Fruit fly (Drosophila melanogaster) whole organism, embryonic: ENCODE results near the gene Pvf1.

Source experiments
- CG10147 ChIP-seq: fragments of 200-800 bp; sonication (Bioruptor generic); optimal IDR thresholded peaks from 2 replicates; lab custom pipeline; 2019; ENCODE audit warnings: missing biosample characterization, mild to moderate bottlenecking, missing genetic modification characterization, moderate library complexity
- CG10267 ChIP-seq: fragments of 200-800 bp; sonication (Bioruptor generic); optimal IDR thresholded peaks from 2 replicates; lab custom pipeline; 2018; ENCODE audit warnings: missing biosample characterization, mild to moderate bottlenecking, missing genetic modification characterization, moderate library complexity
- CG10654 ChIP-seq: fragments of 200-800 bp; sonication (Bioruptor generic); optimal IDR thresholded peaks from 2 replicates; lab custom pipeline; 2016; ENCODE audit warnings: missing biosample characterization, missing genetic modification characterization
- CG12659 ChIP-seq: fragments of 200-800 bp; sonication (Bioruptor generic); optimal IDR thresholded peaks from 3 replicates; lab custom pipeline; 2017; ENCODE audit warnings: mild to moderate bottlenecking, missing biosample characterization, missing genetic modification reagents, missing genetic modification characterization
- CG13424 ChIP-seq: fragments of 200-800 bp; sonication (Bioruptor generic); optimal IDR thresholded peaks from 2 replicates; lab custom pipeline; 2019; ENCODE audit warnings: missing biosample characterization, mild to moderate bottlenecking, missing genetic modification characterization, moderate library complexity
- CG14860 ChIP-seq: fragments of 200-800 bp; sonication (Bioruptor generic); IDR thresholded peaks from 3 replicates; pipeline ENCODE4 v1.3.6; 2022; ENCODE audit warnings: missing biosample characterization, missing genetic modification characterization; ENCODE audit not compliant: partially characterized antibody
- CG15479 ChIP-seq: fragments of 200-800 bp; sonication (Bioruptor generic); optimal IDR thresholded peaks from 3 replicates; lab custom pipeline; 2019; ENCODE audit warnings: missing biosample characterization, mild to moderate bottlenecking, missing genetic modification characterization, moderate library complexity
- CG15514 ChIP-seq: fragments of 200-800 bp; sonication (Bioruptor generic); optimal IDR thresholded peaks from 3 replicates; lab custom pipeline; 2017; ENCODE audit warnings: missing biosample characterization, missing genetic modification characterization, mild to moderate bottlenecking, moderate library complexity, missing genetic modification reagents
- CG2116 ChIP-seq: fragments of 200-800 bp; sonication (Bioruptor generic); optimal IDR thresholded peaks from 3 replicates; lab custom pipeline; 2018; ENCODE audit warnings: missing biosample characterization, mild to moderate bottlenecking, missing genetic modification characterization
- CG2129 ChIP-seq: fragments of 200-800 bp; sonication (Bioruptor generic); IDR thresholded peaks from 2 replicates; pipeline ENCODE4 v1.3.6; 2022; ENCODE audit warnings: missing biosample characterization, missing genetic modification characterization; ENCODE audit not compliant: partially characterized antibody
- CG2712 ChIP-seq: fragments of 200-800 bp; optimal IDR thresholded peaks from 3 replicates; lab custom pipeline; 2019; ENCODE audit warnings: missing biosample characterization, mild to moderate bottlenecking, missing genetic modification characterization, moderate library complexity
- CG31441 ChIP-seq: fragments of 200-800 bp; sonication (Bioruptor generic); IDR thresholded peaks from 2 replicates; pipeline ENCODE4 v1.3.6; 2022; ENCODE audit warnings: missing biosample characterization, missing genetic modification characterization
- CG33213 ChIP-seq: fragments of 200-800 bp; sonication (Bioruptor generic); optimal IDR thresholded peaks from 3 replicates; lab custom pipeline; 2016; ENCODE audit warnings: missing biosample characterization, missing genetic modification characterization
- CG34224 ChIP-seq: fragments of 200-800 bp; sonication (Bioruptor generic); IDR thresholded peaks from 3 replicates; pipeline ENCODE4 v1.3.6; 2022; ENCODE audit warnings: missing biosample characterization, missing genetic modification characterization; ENCODE audit not compliant: partially characterized antibody
- CG34376 ChIP-seq: fragments of 200-800 bp; sonication (Bioruptor generic); optimal IDR thresholded peaks from 2 replicates; lab custom pipeline; 2018; ENCODE audit warnings: missing biosample characterization, mild to moderate bottlenecking, missing genetic modification characterization
- CG4328 ChIP-seq: fragments of 200-800 bp; sonication (Bioruptor generic); optimal IDR thresholded peaks from 3 replicates; lab custom pipeline; 2017; ENCODE audit warnings: missing biosample characterization, missing genetic modification reagents, missing genetic modification characterization
- CG5180 ChIP-seq: fragments of 200-800 bp; sonication (Bioruptor generic); optimal IDR thresholded peaks from 3 replicates; lab custom pipeline; 2017; ENCODE audit warnings: missing biosample characterization, missing genetic modification characterization, mild to moderate bottlenecking, moderate library complexity, missing genetic modification reagents
- CG6791 ChIP-seq: fragments of 200-800 bp; sonication (Bioruptor generic); IDR thresholded peaks from 3 replicates; pipeline ENCODE4 v1.3.6; 2022; ENCODE audit warnings: missing biosample characterization, missing genetic modification characterization; ENCODE audit not compliant: partially characterized antibody
- Chrac-16 ChIP-seq: fragments of 200-800 bp; sonication (Bioruptor generic); optimal IDR thresholded peaks from 3 replicates; lab custom pipeline; 2016; ENCODE audit warnings: missing biosample characterization, missing genetic modification characterization
- Doc2 ChIP-seq: fragments of 200-800 bp; sonication (Bioruptor generic); IDR thresholded peaks from 2 replicates; pipeline ENCODE4 v1.3.6; 2022; ENCODE audit warnings: missing biosample characterization, missing genetic modification characterization
- Dref ChIP-seq: fragments of 200-800 bp; sonication (Bioruptor generic); IDR thresholded peaks from 2 replicates; pipeline ENCODE4 v1.3.6; 2022; ENCODE audit warnings: missing biosample characterization, missing genetic modification characterization
- H15 ChIP-seq: fragments of 200-800 bp; sonication (Bioruptor generic); IDR thresholded peaks from 3 replicates; pipeline ENCODE4 v1.3.6; 2022; ENCODE audit warnings: missing biosample characterization, missing genetic modification characterization
- HLH4C ChIP-seq: fragments of 200-800 bp; sonication (Bioruptor generic); IDR thresholded peaks from 3 replicates; pipeline ENCODE4 v1.3.6; 2022; ENCODE audit warnings: missing biosample characterization, missing genetic modification characterization; ENCODE audit not compliant: partially characterized antibody
- HmgZ ChIP-seq: fragments of 200-800 bp; sonication (Bioruptor generic); optimal IDR thresholded peaks from 2 replicates; lab custom pipeline; 2018; ENCODE audit warnings: missing biosample characterization, mild to moderate bottlenecking, missing genetic modification characterization
- Hmr ChIP-seq: fragments of 200-800 bp; sonication (Bioruptor generic); optimal IDR thresholded peaks from 3 replicates; lab custom pipeline; 2017; ENCODE audit warnings: mild to moderate bottlenecking, missing biosample characterization, missing genetic modification reagents, missing genetic modification characterization
- Opbp ChIP-seq: fragments of 200-800 bp; sonication (Bioruptor generic); IDR thresholded peaks from 3 replicates; pipeline ENCODE4 v1.3.6; 2022; ENCODE audit warnings: missing biosample characterization, missing genetic modification characterization; ENCODE audit not compliant: partially characterized antibody
- Pdp1 ChIP-seq, 2 experiments: fragments of 200-800 bp; sonication (Bioruptor generic); optimal IDR thresholded peaks; 3 replicates each; lab custom pipeline; 2016; ENCODE audit warnings: missing biosample characterization in 2 of 2, missing genetic modification characterization in 2 of 2, mild to moderate bottlenecking in 1 of 2, moderate library complexity in 1 of 2
- Scr ChIP-seq: fragments of 200-800 bp; sonication (Bioruptor generic); IDR thresholded peaks from 2 replicates; pipeline ENCODE4 v1.3.6; 2022; ENCODE audit warnings: missing biosample characterization, missing genetic modification characterization; ENCODE audit not compliant: partially characterized antibody
- Sox102F ChIP-seq: fragments of 200-800 bp; sonication (Bioruptor generic); optimal IDR thresholded peaks from 2 replicates; lab custom pipeline; 2018; ENCODE audit warnings: missing biosample characterization, mild to moderate bottlenecking, missing genetic modification characterization, moderate library complexity
- amos ChIP-seq: fragments of 200-800 bp; sonication (Bioruptor generic); IDR thresholded peaks from 2 replicates; pipeline ENCODE4 v1.3.6; 2022; ENCODE audit warnings: missing biosample characterization, missing genetic modification characterization; ENCODE audit not compliant: partially characterized antibody
- ato ChIP-seq: fragments of 200-800 bp; sonication (Bioruptor generic); IDR thresholded peaks from 2 replicates; pipeline ENCODE4 v1.3.6; 2022; ENCODE audit warnings: missing biosample characterization, missing genetic modification characterization; ENCODE audit not compliant: partially characterized antibody
- dimm ChIP-seq: fragments of 200-800 bp; sonication (Bioruptor generic); IDR thresholded peaks from 2 replicates; pipeline ENCODE4 v1.3.6; 2022; ENCODE audit warnings: missing biosample characterization, missing genetic modification characterization
- dm ChIP-seq: fragments of 200-800 bp; sonication (Bioruptor generic); optimal IDR thresholded peaks from 3 replicates; lab custom pipeline; 2016; ENCODE audit warnings: missing biosample characterization, missing genetic modification characterization
- ewg ChIP-seq: fragments of 200-800 bp; sonication (Bioruptor generic); optimal IDR thresholded peaks from 3 replicates; lab custom pipeline; 2017; ENCODE audit warnings: mild to moderate bottlenecking, missing biosample characterization, missing genetic modification reagents, missing genetic modification characterization
- ftz-f1 ChIP-seq: fragments of 200-800 bp; sonication (Bioruptor generic); optimal IDR thresholded peaks from 2 replicates; lab custom pipeline; 2016; ENCODE audit warnings: missing biosample characterization, missing genetic modification characterization
- fu2 ChIP-seq: fragments of 200-800 bp; sonication (Bioruptor generic); optimal IDR thresholded peaks from 2 replicates; lab custom pipeline; 2016; ENCODE audit warnings: missing biosample characterization, missing genetic modification characterization
- lola ChIP-seq, 3 experiments: fragments of >200 bp in 2 of 3; fragments of 200-800 bp in 1 of 3; sonication (Bioruptor generic) in 1 of 3; optimal IDR thresholded peaks; 2 replicates each; lab custom pipeline; 2017 to 2019; ENCODE audit warnings: missing biosample characterization in 3 of 3, missing genetic modification characterization in 3 of 3, mild to moderate bottlenecking in 1 of 3, moderate library complexity in 1 of 3
- mam ChIP-seq: fragments of 200-800 bp; sonication (Bioruptor generic); optimal IDR thresholded peaks from 3 replicates; lab custom pipeline; 2016; ENCODE audit warnings: missing biosample characterization, missing genetic modification characterization
- nerfin-2 ChIP-seq: fragments of 200-800 bp; sonication (Bioruptor generic); IDR thresholded peaks from 2 replicates; pipeline ENCODE4 v1.3.6; 2022; ENCODE audit warnings: missing biosample characterization, missing genetic modification characterization; ENCODE audit not compliant: partially characterized antibody
- nmo ChIP-seq: fragments of 200-800 bp; sonication (Bioruptor generic); optimal IDR thresholded peaks from 2 replicates; lab custom pipeline; 2018; ENCODE audit warnings: missing biosample characterization, mild to moderate bottlenecking, missing genetic modification characterization, moderate library complexity
- row ChIP-seq: fragments of 200-800 bp; sonication (Bioruptor generic); IDR thresholded peaks from 3 replicates; pipeline ENCODE4 v1.3.6; 2022; ENCODE audit warnings: missing biosample characterization, missing genetic modification characterization
- slbo ChIP-seq: fragments of 200-800 bp; sonication (Bioruptor generic); IDR thresholded peaks from 2 replicates; pipeline ENCODE4 v1.3.6; 2022; ENCODE audit warnings: missing biosample characterization, missing genetic modification characterization
- sna ChIP-seq: fragments of 200-800 bp; sonication (Bioruptor generic); IDR thresholded peaks from 2 replicates; pipeline ENCODE4 v1.3.6; 2022; ENCODE audit warnings: missing biosample characterization, missing genetic modification characterization; ENCODE audit not compliant: partially characterized antibody
- sqz ChIP-seq: fragments of 200-800 bp; sonication (Bioruptor generic); optimal IDR thresholded peaks from 3 replicates; lab custom pipeline; 2018; ENCODE audit warnings: missing biosample characterization, mild to moderate bottlenecking, missing genetic modification characterization
- vvl ChIP-seq: fragments of 200-800 bp; sonication (Bioruptor generic); IDR thresholded peaks from 2 replicates; pipeline ENCODE4 v1.3.6; 2022; ENCODE audit warnings: missing biosample characterization, missing genetic modification characterization
- zen ChIP-seq: fragments of 200-800 bp; sonication (Bioruptor generic); optimal IDR thresholded peaks from 3 replicates; lab custom pipeline; 2018; ENCODE audit warnings: missing biosample characterization, mild to moderate bottlenecking, missing genetic modification characterization, moderate library complexity

Gene Pvf1

dm6 chrX:18783417-18784123 lies 48.9 kb upstream of the Pvf1 start, which contains the start of gene CG18259 (continued):
- TF ChIP-seq CG2116 (GFP tag; lab: Kevin White, UChicago), result peak; percentile 57
- TF ChIP-seq CG34376 (GFP tag; lab: Kevin White, UChicago), result no peak
- TF ChIP-seq Scr (GFP tag; lab: Robert Waterston, UW), result peak; percentile 91
- TF ChIP-seq Opbp, result peak; percentile 70; the same call in 2 of the 3 replicates
- no peak for TF ChIP-seq CG10147 (GFP tag; lab: Kevin White, UChicago)
- TF ChIP-seq dm (GFP tag; lab: Kevin White, UChicago), result peak; percentile 21
- no peak for TF ChIP-seq zen
- peak; percentile 12 for TF ChIP-seq ftz-f1
- peak; percentile 59 for TF ChIP-seq sqz (GFP tag; lab: Kevin White, UChicago)
- TF ChIP-seq CG2129 (GFP tag; lab: Robert Waterston, UW), result peak; percentile 65
- TF ChIP-seq CG6791 (GFP tag; lab: Robert Waterston, UW), result peak; percentile 72; the same call in 2 of the 3 replicates
- peak; percentile 32; the same call in 1 of the 2 replicates for TF ChIP-seq CG31441 (GFP tag; lab: Robert Waterston, UW)
- peak; percentile 60 for TF ChIP-seq CG12659 (GFP tag; lab: Kevin White, UChicago)
- TF ChIP-seq ato (GFP tag; lab: Robert Waterston, UW), result 0 out of 2 replicates have a peak, but pooled peaks have one; percentile 12
- peak; percentile 63; the same call in 1 of the 3 replicates for TF ChIP-seq CG34224 (GFP tag; lab: Robert Waterston, UW)
- TF ChIP-seq H15 (GFP tag; lab: Robert Waterston, UW), result no peak
- TF ChIP-seq fu2, result peak; percentile 6
- TF ChIP-seq CG5180 (GFP tag; lab: Kevin White, UChicago), result no peak
- no peak for TF ChIP-seq vvl (GFP tag; lab: Robert Waterston, UW)
- TF ChIP-seq sna (GFP tag; lab: Robert Waterston, UW), result peak; percentile 70; the same call in 1 of the 2 replicates
- peak; percentile 10 for TF ChIP-seq CG13424 (tag; lab: Kevin White, UChicago)
- TF ChIP-seq Dref, result peak; percentile 60
- TF ChIP-seq lola (GFP tag; optimal IDR thresholded peaks at IDR 0.05; lab: Kevin White, UChicago), result peak in 2 of 3 experiments; percentile 16 to 85
- no peak for TF ChIP-seq CG10654 (GFP tag; lab: Kevin White, UChicago)
- no peak for TF ChIP-seq Sox102F (GFP tag; lab: Kevin White, UChicago)
- TF ChIP-seq CG14860 (GFP tag; lab: Robert Waterston, UW), result peak; percentile 77; the same call in 2 of the 3 replicates
- TF ChIP-seq CG33213 (GFP tag; lab: Kevin White, UChicago), result peak; percentile 2
- peak; percentile 70; the same call in 1 of the 3 replicates for TF ChIP-seq HLH4C (GFP tag; lab: Robert Waterston, UW)
- TF ChIP-seq dimm, result no peak
- TF ChIP-seq CG15514 (GFP tag; lab: Kevin White, UChicago), result peak; percentile 31
- peak; percentile 12; the same call in 1 of the 2 replicates for TF ChIP-seq slbo
- peak; percentile 39 for TF ChIP-seq Hmr (GFP tag; lab: Kevin White, UChicago)
- peak in 1 of 2 experiments; percentile 46 for TF ChIP-seq Pdp1 (GFP tag; optimal IDR thresholded peaks at IDR 0.05; lab: Kevin White, UChicago)
- TF ChIP-seq mam (GFP tag; lab: Kevin White, UChicago), result peak; percentile 19
- TF ChIP-seq ewg (GFP tag; lab: Kevin White, UChicago), result peak; percentile 61
- peak; percentile 29 for TF ChIP-seq HmgZ (tag; lab: Kevin White, UChicago)
- TF ChIP-seq CG4328 (GFP tag; lab: Kevin White, UChicago), result no peak
- TF ChIP-seq Doc2, result no peak
- peak; percentile 84 for TF ChIP-seq row
- peak; percentile 20 for TF ChIP-seq CG10267 (tag; lab: Kevin White, UChicago)
- peak; percentile 82 for TF ChIP-seq amos
- TF ChIP-seq Chrac-16 (GFP tag; lab: Kevin White, UChicago), result no peak
- peak; percentile 28 for TF ChIP-seq CG2712 (tag; lab: Kevin White, UChicago)
- TF ChIP-seq nmo, result peak; percentile 69
- TF ChIP-seq CG15479 (GFP tag; lab: Kevin White, UChicago), result peak; percentile 9
- TF ChIP-seq nerfin-2 (GFP tag; lab: Robert Waterston, UW), result 0 out of 2 replicates have a peak, but pooled peaks have one; percentile 38
